Worm (Caenorhabditis elegans) whole organism, L1 larva: ENCODE measurements around the gene col-124.

Source experiments
- C04F5.9 ChIP-seq: sonication (generic microtip); optimal IDR thresholded peaks from 2 replicates; lab custom pipeline; 2016; ENCODE audit warnings: missing genetic modification characterization, missing compliant biosample characterization
- F16B12.6 ChIP-seq: fragments of 150-350 bp; optimal IDR thresholded peaks from 2 replicates; lab custom pipeline; 2014; ENCODE audit warnings: missing biosample characterization, missing genetic modification characterization
- aly-2 ChIP-seq: fragments of 150-350 bp; optimal IDR thresholded peaks from 2 replicates; lab custom pipeline; 2014; ENCODE audit warnings: missing biosample characterization, missing genetic modification characterization
- ama-1 ChIP-seq: fragments of 150-350 bp; optimal IDR thresholded peaks from 2 replicates; lab custom pipeline; 2014
- blmp-1 ChIP-seq: fragments of 150-350 bp; optimal IDR thresholded peaks from 2 replicates; lab custom pipeline; 2014; ENCODE audit warnings: missing biosample characterization, missing genetic modification characterization
- ceh-63 ChIP-seq: fragments of 200-800 bp; sonication (Bioruptor generic); optimal IDR thresholded peaks from 2 replicates; lab custom pipeline; 2018; ENCODE audit warnings: mild to moderate bottlenecking, missing genetic modification characterization, missing compliant biosample characterization
- ceh-8 ChIP-seq: fragments of 200-800 bp; sonication (Bioruptor generic); optimal IDR thresholded peaks from 2 replicates; lab custom pipeline; 2018; ENCODE audit warnings: mild to moderate bottlenecking, missing genetic modification characterization, moderate library complexity, missing compliant biosample characterization
- efl-1 ChIP-seq, 4 experiments: fragments of 150-350 bp; optimal IDR thresholded peaks in 3 of 4; peaks in 1 of 4; 1 replicate in 1 of 4; 2 replicates in 3 of 4; lab custom pipeline; 2014; ENCODE audit warnings: missing biosample characterization in 2 of 4, missing genetic modification characterization in 2 of 4, missing genetic modification reagents in 2 of 4
- egl-27 ChIP-seq, 2 experiments: fragments of 150-350 bp in 1 of 2; sonication (generic microtip); optimal IDR thresholded peaks; 3 replicates each; lab custom pipeline; 2017 to 2018; ENCODE audit warnings: missing biosample characterization in 2 of 2, missing genetic modification characterization in 2 of 2, missing genetic modification reagents in 2 of 2
- elt-2 ChIP-seq: sonication (generic microtip); optimal IDR thresholded peaks from 2 replicates; lab custom pipeline; 2016; ENCODE audit warnings: missing genetic modification characterization, mild to moderate bottlenecking, inconsistent platforms, missing compliant biosample characterization, missing genetic modification reagents
- fkh-4 ChIP-seq: sonication (generic microtip); optimal IDR thresholded peaks from 2 replicates; lab custom pipeline; 2016; ENCODE audit warnings: missing compliant biosample characterization, missing genetic modification characterization, borderline replicate concordance
- fos-1 ChIP-seq: fragments of 150-350 bp; optimal IDR thresholded peaks from 2 replicates; lab custom pipeline; 2014; ENCODE audit warnings: missing biosample characterization, missing genetic modification characterization
- grh-1 ChIP-seq: fragments of 200-800 bp; sonication (Bioruptor generic); IDR thresholded peaks from 2 replicates; pipeline ENCODE4 v1.3.6; 2022; ENCODE audit warnings: missing genetic modification reagents, missing genetic modification characterization, missing compliant biosample characterization
- hlh-17 ChIP-seq: fragments of 200-800 bp; sonication (Bioruptor generic); optimal IDR thresholded peaks from 2 replicates; lab custom pipeline; 2018; ENCODE audit warnings: missing genetic modification characterization, mild to moderate bottlenecking, missing compliant biosample characterization, moderate library complexity, borderline replicate concordance
- hpl-2 ChIP-seq: fragments of 150-350 bp; optimal IDR thresholded peaks from 2 replicates; lab custom pipeline; 2014; ENCODE audit warnings: missing biosample characterization, missing genetic modification reagents, missing genetic modification characterization
- isw-1 ChIP-seq: fragments of 200-800 bp; sonication (Bioruptor generic); IDR thresholded peaks from 2 replicates; pipeline ENCODE4 v1.3.6; 2022; ENCODE audit warnings: missing genetic modification characterization, missing compliant biosample characterization
- jun-1 ChIP-seq: fragments of 150-350 bp; optimal IDR thresholded peaks from 2 replicates; lab custom pipeline; 2014; ENCODE audit warnings: missing biosample characterization, missing genetic modification reagents, missing genetic modification characterization
- lsy-2 ChIP-seq, 2 experiments: fragments of 150-350 bp; optimal IDR thresholded peaks; 2 replicates each; lab custom pipeline; 2014; ENCODE audit warnings: missing biosample characterization in 2 of 2, missing genetic modification characterization in 2 of 2
- mef-2 ChIP-seq: fragments of 150-350 bp; optimal IDR thresholded peaks from 2 replicates; lab custom pipeline; 2014; ENCODE audit warnings: missing biosample characterization, missing genetic modification characterization
- nhr-11 ChIP-seq: fragments of 150-350 bp; optimal IDR thresholded peaks from 2 replicates; lab custom pipeline; 2014; ENCODE audit warnings: missing biosample characterization, missing genetic modification characterization
- nhr-20 ChIP-seq: sonication (generic microtip); optimal IDR thresholded peaks from 2 replicates; lab custom pipeline; 2016; ENCODE audit warnings: mild to moderate bottlenecking, missing genetic modification characterization, missing compliant biosample characterization
- nhr-71 ChIP-seq: sonication (generic microtip); optimal IDR thresholded peaks from 2 replicates; lab custom pipeline; 2016; ENCODE audit warnings: mild to moderate bottlenecking, missing genetic modification characterization, moderate library complexity, missing compliant biosample characterization
- nhr-76 ChIP-seq: sonication (generic microtip); optimal IDR thresholded peaks from 2 replicates; lab custom pipeline; 2017; ENCODE audit warnings: missing biosample characterization, missing genetic modification characterization
- nhr-85 ChIP-seq: sonication (generic microtip); peaks from one replicate; lab custom pipeline; 2016; ENCODE audit warnings: missing genetic modification characterization, inconsistent platforms, missing compliant biosample characterization
- nhr-90 ChIP-seq: sonication (generic microtip); optimal IDR thresholded peaks from 2 replicates; lab custom pipeline; 2016; ENCODE audit warnings: mild to moderate bottlenecking, missing genetic modification characterization, missing compliant biosample characterization; ENCODE audit not compliant: poor library complexity
- pag-3 ChIP-seq: sonication (generic microtip); optimal IDR thresholded peaks from 2 replicates; lab custom pipeline; 2017; ENCODE audit warnings: missing genetic modification characterization, mild to moderate bottlenecking, missing compliant biosample characterization, antibody characterized with exemption, borderline replicate concordance; ENCODE audit not compliant: insufficient read depth
- pax-3 ChIP-seq: fragments of 200-800 bp; sonication (Bioruptor generic); optimal IDR thresholded peaks from 2 replicates; lab custom pipeline; 2018; ENCODE audit warnings: mild to moderate bottlenecking, missing genetic modification characterization, moderate library complexity, missing compliant biosample characterization
- snpc-4 ChIP-seq: fragments of 150-350 bp; optimal IDR thresholded peaks from 2 replicates; lab custom pipeline; 2014; ENCODE audit warnings: missing biosample characterization, missing genetic modification characterization
- snu-23 ChIP-seq: sonication (generic microtip); optimal IDR thresholded peaks from 2 replicates; lab custom pipeline; 2016; ENCODE audit warnings: missing genetic modification characterization, missing compliant biosample characterization
- sup-37 ChIP-seq: fragments of 200-800 bp; sonication (Bioruptor generic); optimal IDR thresholded peaks from 2 replicates; lab custom pipeline; 2018; ENCODE audit warnings: mild to moderate bottlenecking, missing genetic modification characterization, missing compliant biosample characterization
- swsn-7 ChIP-seq: sonication (generic microtip); optimal IDR thresholded peaks from 2 replicates; lab custom pipeline; 2016; ENCODE audit warnings: missing genetic modification characterization, missing compliant biosample characterization
- tbx-2 ChIP-seq: sonication (generic microtip); optimal IDR thresholded peaks from 2 replicates; lab custom pipeline; 2016; ENCODE audit warnings: missing genetic modification characterization, missing compliant biosample characterization
- tlp-1 ChIP-seq: fragments of 150-350 bp; optimal IDR thresholded peaks from 2 replicates; lab custom pipeline; 2014; ENCODE audit warnings: missing biosample characterization, missing genetic modification characterization
- unc-62 ChIP-seq: fragments of 150-350 bp; optimal IDR thresholded peaks from 2 replicates; lab custom pipeline; 2014; ENCODE audit warnings: missing biosample characterization, missing genetic modification reagents, missing genetic modification characterization
- unc-98 ChIP-seq: fragments of 200-800 bp; sonication (Bioruptor generic); IDR thresholded peaks from 2 replicates; pipeline ENCODE4 v1.3.6; 2022; ENCODE audit warnings: missing genetic modification characterization, missing compliant biosample characterization
- xbp-1 ChIP-seq: sonication (generic microtip); optimal IDR thresholded peaks from 2 replicates; lab custom pipeline; 2016; ENCODE audit warnings: missing genetic modification characterization, missing compliant biosample characterization
- zag-1 ChIP-seq: fragments of 150-350 bp; optimal IDR thresholded peaks from 2 replicates; lab custom pipeline; 2014; ENCODE audit warnings: missing biosample characterization, missing genetic modification characterization
- zip-4 ChIP-seq: fragments of 200-800 bp; sonication (Bioruptor generic); optimal IDR thresholded peaks from 2 replicates; lab custom pipeline; 2018; ENCODE audit warnings: mild to moderate bottlenecking, missing genetic modification characterization, moderate library complexity, missing compliant biosample characterization
- ztf-11 ChIP-seq, 2 experiments: sonication (generic microtip); optimal IDR thresholded peaks; 2 replicates each; lab custom pipeline; 2016 to 2017; ENCODE audit warnings: missing genetic modification characterization in 2 of 2, missing biosample characterization in 1 of 2, missing compliant biosample characterization in 1 of 2

Gene col-124

ce11 chrIV:10176252-10176730 lies 40.0 kb upstream of the col-124 start, which contains the start of gene rack-1 (continued):
- TF ChIP-seq sup-37 (GFP tag; lab: Kevin White, UChicago) (no peak), swsn-7 (tag; lab: Kevin White, UChicago) (peak; percentile 50), efl-1 (optimal IDR thresholded peaks at IDR 0.05; lab: Kevin White, UChicago) (peak; percentile 68 to 72), efl-1 (GFP tag; optimal IDR thresholded peaks at IDR 0.05 in 1 of 2; lab: Kevin White, UChicago) (peak; percentile 65 to 93), jun-1 (tag; lab: Kevin White, UChicago) (peak; percentile 41), ztf-11 (tag; optimal IDR thresholded peaks at IDR 0.05; lab: Kevin White, UChicago) (no peak), isw-1 (GFP tag; lab: Robert Waterston, UW) (peak; percentile 7; the same call in 1 of the 2 replicates), blmp-1 (peak; percentile 47), tlp-1 (tag; lab: Kevin White, UChicago) (no peak), fkh-4 (tag; lab: Kevin White, UChicago) (no peak), hlh-17 (GFP tag; lab: Kevin White, UChicago) (no peak), ceh-63 (GFP tag; lab: Kevin White, UChicago) (no peak), nhr-76 (no peak), C04F5.9 (tag; lab: Kevin White, UChicago) (no peak), pag-3 (tag; lab: Kevin White, UChicago) (no peak), ama-1 (no peak), zag-1 (no peak), unc-98 (no peak), nhr-71 (tag; lab: Kevin White, UChicago) (peak; percentile 74), hpl-2 (GFP tag; lab: Kevin White, UChicago) (no peak), egl-27 (tag; optimal IDR thresholded peaks at IDR 0.05; lab: Kevin White, UChicago) (no peak), tbx-2 (tag; lab: Kevin White, UChicago) (peak; percentile 47), snpc-4 (tag; lab: Kevin White, UChicago) (peak; percentile 15), F16B12.6 (tag; lab: Kevin White, UChicago) (peak; percentile 39), elt-2 (tag; lab: Kevin White, UChicago) (peak; percentile 19), nhr-90 (tag; lab: Kevin White, UChicago) (peak; percentile 31), fos-1 (no peak), nhr-11 (tag; lab: Kevin White, UChicago) (no peak), zip-4 (GFP tag; lab: Kevin White, UChicago) (no peak), snu-23 (GFP tag; lab: Kevin White, UChicago) (peak; percentile 68), ceh-8 (GFP tag; lab: Kevin White, UChicago) (no peak), xbp-1 (peak; percentile 59), grh-1 (GFP tag; lab: Robert Waterston, UW) (no peak), nhr-85 (tag; lab: Kevin White, UChicago) (peak; percentile 76), pax-3 (no peak), unc-62 (no peak)

ce11 chrIV:10177779-10178178 lies 38.5 kb upstream of the col-124 start, which contains the start of gene mspn-1:
mspn-1 (plus strand) TSS chrIV:10177968.
- TF ChIP-seq unc-62 (no peak), mef-2 (no peak), elt-2 (tag; lab: Kevin White, UChicago) (no peak), aly-2 (peak; percentile 27), nhr-20 (tag; lab: Kevin White, UChicago) (no peak), lsy-2 (tag; optimal IDR thresholded peaks at IDR 0.05; lab: Kevin White, UChicago) (peak in 1 of 2 experiments; percentile 25)
- TF ChIP-seq, all 84 proteins: peak for 2
